Worm (Caenorhabditis elegans) whole organism, L4 larva: Measurements from ENCODE around the gene nsph-4.2.

Experiments
- D1046.2 ChIP-seq: fragments of 200-800 bp; sonication (Bioruptor generic); IDR thresholded peaks from 2 replicates; pipeline ENCODE4 v1.3.6; 2022; ENCODE audit warnings: missing genetic modification characterization, missing compliant biosample characterization
- F44E2.7 ChIP-seq: fragments of 200-800 bp; sonication (Bioruptor generic); IDR thresholded peaks from 2 replicates; pipeline ENCODE4 v2.1.2; 2022; ENCODE audit warnings: missing genetic modification characterization, missing compliant biosample characterization
- T20F7.1 ChIP-seq: fragments of 200-800 bp; sonication (Bioruptor generic); optimal IDR thresholded peaks from 2 replicates; lab custom pipeline; 2018; ENCODE audit warnings: mild to moderate bottlenecking, missing genetic modification characterization, missing compliant biosample characterization
- T26A8.4 ChIP-seq: fragments of 200-800 bp; sonication (Bioruptor generic); IDR thresholded peaks from 2 replicates; pipeline ENCODE4 v1.3.6; 2022; ENCODE audit warnings: missing genetic modification characterization, missing compliant biosample characterization
- Y48G9A.11 ChIP-seq: fragments of 200-800 bp; sonication (Bioruptor generic); IDR thresholded peaks from 2 replicates; pipeline ENCODE4 v1.3.6; 2022; ENCODE audit warnings: missing genetic modification reagents, missing genetic modification characterization, missing compliant biosample characterization
- aha-1 ChIP-seq: fragments of 150-350 bp; peaks from one replicate; lab custom pipeline; 2014; ENCODE audit warnings: missing biosample characterization, missing genetic modification characterization
- aly-2 ChIP-seq: sonication (generic microtip); optimal IDR thresholded peaks from 2 replicates; lab custom pipeline; 2018; ENCODE audit warnings: missing biosample characterization, missing genetic modification characterization
- ama-1 ChIP-seq: fragments of 150-350 bp; optimal IDR thresholded peaks from 2 replicates; lab custom pipeline; 2014; ENCODE audit warnings: inconsistent platforms, mixed read lengths
- arid-1 ChIP-seq: fragments of 200-800 bp; sonication (Bioruptor generic); conservative IDR thresholded peaks from 2 replicates; pipeline ENCODE4 v1.3.6; 2022; ENCODE audit warnings: missing genetic modification reagents, missing genetic modification characterization, missing compliant biosample characterization
- ceh-20 ChIP-seq: fragments of 200-800 bp; sonication (Bioruptor generic); IDR thresholded peaks from 2 replicates; pipeline ENCODE4 v1.3.6; 2022; ENCODE audit warnings: missing genetic modification reagents, missing genetic modification characterization, missing compliant biosample characterization
- ctbp-1 ChIP-seq: fragments of 200-800 bp; sonication (Bioruptor generic); IDR thresholded peaks from 2 replicates; pipeline ENCODE4 v1.3.6; 2022; ENCODE audit warnings: missing genetic modification reagents, missing genetic modification characterization, missing compliant biosample characterization
- daf-16 ChIP-seq, 3 experiments: sonication (generic microtip); optimal IDR thresholded peaks; 2 replicates each; lab custom pipeline; 2016 to 2017; ENCODE audit warnings: missing genetic modification characterization in 3 of 3, missing genetic modification reagents in 3 of 3, mild to moderate bottlenecking in 2 of 3, missing compliant biosample characterization in 2 of 3, missing biosample characterization in 1 of 3, moderate library complexity in 1 of 3
- daf-19 ChIP-seq: fragments of 200-800 bp; sonication (Bioruptor generic); conservative IDR thresholded peaks from 2 replicates; pipeline ENCODE4 v1.3.6; 2022; ENCODE audit warnings: missing genetic modification characterization, missing compliant biosample characterization
- dmd-6 ChIP-seq: fragments of 200-800 bp; sonication (Bioruptor generic); IDR thresholded peaks from 2 replicates; pipeline ENCODE4 v1.3.6; 2022; ENCODE audit warnings: missing genetic modification reagents, missing genetic modification characterization, missing compliant biosample characterization
- dmd-9 ChIP-seq: fragments of 200-800 bp; sonication (Bioruptor generic); IDR thresholded peaks from 2 replicates; pipeline ENCODE4 v1.3.6; 2022; ENCODE audit warnings: missing genetic modification reagents, missing genetic modification characterization, missing compliant biosample characterization
- duxl-1 ChIP-seq: sonication (generic microtip); optimal IDR thresholded peaks from 2 replicates; lab custom pipeline; 2016; ENCODE audit warnings: mild to moderate bottlenecking, missing genetic modification characterization, moderate library complexity, missing compliant biosample characterization; ENCODE audit not compliant: poor library complexity
- egl-27 ChIP-seq: sonication (generic microtip); optimal IDR thresholded peaks from 3 replicates; lab custom pipeline; 2017; ENCODE audit warnings: missing biosample characterization, missing genetic modification reagents, missing genetic modification characterization
- egl-43 ChIP-seq: fragments of 200-800 bp; sonication (Bioruptor generic); IDR thresholded peaks from 2 replicates; pipeline ENCODE4 v1.3.6; 2022; ENCODE audit warnings: missing genetic modification reagents, missing genetic modification characterization, missing compliant biosample characterization
- fkh-10 ChIP-seq: fragments of 150-350 bp; optimal IDR thresholded peaks from 2 replicates; lab custom pipeline; 2014; ENCODE audit warnings: missing biosample characterization, missing genetic modification reagents, missing genetic modification characterization
- hif-1 ChIP-seq, 2 experiments: sonication (generic microtip); optimal IDR thresholded peaks; 2 replicates each; lab custom pipeline; 2016 to 2017; ENCODE audit warnings: missing compliant biosample characterization in 2 of 2, missing genetic modification characterization in 2 of 2, missing genetic modification reagents in 2 of 2, missing genotype in 2 of 2, mild to moderate bottlenecking in 1 of 2
- hlh-11 ChIP-seq: fragments of 200-800 bp; sonication (Bioruptor generic); optimal IDR thresholded peaks from 2 replicates; lab custom pipeline; 2018; ENCODE audit warnings: mild to moderate bottlenecking, missing genetic modification characterization, missing compliant biosample characterization
- jun-1 ChIP-seq: fragments of 150-350 bp; optimal IDR thresholded peaks from 2 replicates; lab custom pipeline; 2014; ENCODE audit warnings: missing biosample characterization, missing genetic modification reagents, missing genetic modification characterization
- lim-7 ChIP-seq: fragments of 200-800 bp; sonication (Bioruptor generic); IDR thresholded peaks from 2 replicates; pipeline ENCODE4 v1.3.6; 2022; ENCODE audit warnings: missing genetic modification characterization, missing compliant biosample characterization
- lin-13 ChIP-seq: fragments of 150-350 bp; optimal IDR thresholded peaks from 2 replicates; lab custom pipeline; 2014; ENCODE audit warnings: missing biosample characterization, missing genetic modification reagents, missing genetic modification characterization
- lin-15B ChIP-seq: fragments of 150-350 bp; sonication (generic microtip); optimal IDR thresholded peaks from 3 replicates; lab custom pipeline; 2014; ENCODE audit warnings: missing biosample characterization, missing genetic modification characterization
- lin-29 ChIP-seq: fragments of 200-800 bp; sonication (Bioruptor generic); IDR thresholded peaks from 2 replicates; pipeline ENCODE4 v1.3.6; 2022; ENCODE audit warnings: missing genetic modification reagents, missing genetic modification characterization, missing compliant biosample characterization
- lin-38 ChIP-seq: fragments of 200-800 bp; sonication (Bioruptor generic); IDR thresholded peaks from 2 replicates; pipeline ENCODE4 v1.3.6; 2022; ENCODE audit warnings: missing genetic modification reagents, missing genetic modification characterization, missing compliant biosample characterization
- lsy-2 ChIP-seq, 2 experiments: fragments of 150-350 bp in 1 of 2; sonication (generic microtip) in 1 of 2; optimal IDR thresholded peaks; 2 replicates each; lab custom pipeline; 2014 to 2017; ENCODE audit warnings: missing biosample characterization in 2 of 2, missing genetic modification characterization in 2 of 2
- madf-9 ChIP-seq: fragments of 200-800 bp; sonication (Bioruptor generic); conservative IDR thresholded peaks from 2 replicates; pipeline ENCODE4 v1.3.6; 2022; ENCODE audit warnings: missing genetic modification reagents, missing genetic modification characterization, missing compliant biosample characterization
- mdl-1 ChIP-seq, 2 experiments: fragments of 150-350 bp in 1 of 2; sonication (generic microtip) in 1 of 2; optimal IDR thresholded peaks; 2 replicates each; lab custom pipeline; 2014 to 2017; ENCODE audit warnings: missing biosample characterization in 2 of 2, missing genetic modification characterization in 2 of 2
- mep-1 ChIP-seq: fragments of 150-350 bp; sonication (generic microtip); optimal IDR thresholded peaks from 3 replicates; lab custom pipeline; 2014; ENCODE audit warnings: missing biosample characterization, missing genetic modification characterization
- mes-2 ChIP-seq: sonication (generic microtip); optimal IDR thresholded peaks from 2 replicates; lab custom pipeline; 2016; ENCODE audit warnings: missing genotype, mild to moderate bottlenecking, missing genetic modification characterization, missing compliant biosample characterization; ENCODE audit not compliant: poor library complexity, severe bottlenecking
- nhr-102 ChIP-seq: sonication (generic microtip); optimal IDR thresholded peaks from 2 replicates; lab custom pipeline; 2016; ENCODE audit warnings: mild to moderate bottlenecking, missing genetic modification characterization, moderate library complexity, missing compliant biosample characterization
- nhr-25 ChIP-seq: sonication (generic microtip); optimal IDR thresholded peaks from 2 replicates; lab custom pipeline; 2017; ENCODE audit warnings: missing genetic modification characterization, mild to moderate bottlenecking, missing compliant biosample characterization, antibody characterized with exemption, moderate library complexity, borderline replicate concordance; ENCODE audit not compliant: insufficient read depth
- nhr-28 ChIP-seq: fragments of 150-350 bp; optimal IDR thresholded peaks from 2 replicates; lab custom pipeline; 2014; ENCODE audit warnings: missing biosample characterization, missing genetic modification characterization
- nhr-42 ChIP-seq: fragments of 200-800 bp; sonication (Bioruptor generic); IDR thresholded peaks from 2 replicates; pipeline ENCODE4 v1.3.6; 2022; ENCODE audit warnings: missing genetic modification characterization, missing compliant biosample characterization
- nhr-76 ChIP-seq: fragments of 150-350 bp; optimal IDR thresholded peaks from 2 replicates; lab custom pipeline; 2014; ENCODE audit warnings: missing biosample characterization, missing genetic modification characterization
- nhr-77 ChIP-seq: fragments of 150-350 bp; optimal IDR thresholded peaks from 2 replicates; lab custom pipeline; 2014; ENCODE audit warnings: missing biosample characterization, missing genetic modification characterization
- pha-4 ChIP-seq, 2 experiments: fragments of 150-350 bp in 1 of 2; fragments of 200-800 bp in 1 of 2; sonication (Bioruptor generic) in 1 of 2; IDR thresholded peaks in 1 of 2; optimal IDR thresholded peaks in 1 of 2; 2 replicates each; pipeline versions ENCODE4 v1.3.6 to Lab custom; 2014 to 2022; ENCODE audit warnings: missing genetic modification characterization in 2 of 2, missing genetic modification reagents in 2 of 2, missing biosample characterization in 1 of 2, missing compliant biosample characterization in 1 of 2
- rbr-2 ChIP-seq: sonication (generic microtip); optimal IDR thresholded peaks from 2 replicates; lab custom pipeline; 2016; ENCODE audit warnings: missing genotype, missing genetic modification characterization, missing compliant biosample characterization
- saeg-2 ChIP-seq: fragments of 200-800 bp; sonication (Bioruptor generic); IDR thresholded peaks from 2 replicates; pipeline ENCODE4 v1.3.6; 2022; ENCODE audit warnings: missing genetic modification reagents, missing genetic modification characterization, missing compliant biosample characterization
- snpc-1.2 ChIP-seq: fragments of 200-800 bp; sonication (Bioruptor generic); IDR thresholded peaks from 2 replicates; pipeline ENCODE4 v1.3.6; 2022; ENCODE audit warnings: missing genetic modification reagents, missing genetic modification characterization, missing compliant biosample characterization
- spr-3 ChIP-seq: fragments of 200-800 bp; sonication (Bioruptor generic); optimal IDR thresholded peaks from 2 replicates; lab custom pipeline; 2018; ENCODE audit warnings: mild to moderate bottlenecking, missing genetic modification characterization, missing compliant biosample characterization
- unc-130 ChIP-seq: sonication (generic microtip); optimal IDR thresholded peaks from 2 replicates; lab custom pipeline; 2016; ENCODE audit warnings: missing genetic modification reagents, missing genetic modification characterization, missing compliant biosample characterization
- unc-39 ChIP-seq: sonication (generic microtip); optimal IDR thresholded peaks from 2 replicates; lab custom pipeline; 2017; ENCODE audit warnings: missing biosample characterization, missing genetic modification characterization
- unc-62 ChIP-seq, 3 experiments: fragments of 150-350 bp in 1 of 3; sonication (generic microtip); optimal IDR thresholded peaks in 2 of 3; peaks in 1 of 3; 1 replicate in 1 of 3; 2 replicates in 2 of 3; lab custom pipeline; 2014 to 2017; ENCODE audit warnings: missing biosample characterization in 3 of 3, missing genetic modification characterization in 3 of 3, missing genetic modification reagents in 3 of 3, missing genotype in 1 of 3
- zfp-2 ChIP-seq: sonication (generic microtip); optimal IDR thresholded peaks from 2 replicates; lab custom pipeline; 2016; ENCODE audit warnings: mild to moderate bottlenecking, missing genetic modification characterization, missing compliant biosample characterization
- zip-2 ChIP-seq: fragments of 150-350 bp; optimal IDR thresholded peaks from 2 replicates; lab custom pipeline; 2014; ENCODE audit warnings: missing biosample characterization, missing genetic modification characterization

Gene nsph-4.2

DNA sequence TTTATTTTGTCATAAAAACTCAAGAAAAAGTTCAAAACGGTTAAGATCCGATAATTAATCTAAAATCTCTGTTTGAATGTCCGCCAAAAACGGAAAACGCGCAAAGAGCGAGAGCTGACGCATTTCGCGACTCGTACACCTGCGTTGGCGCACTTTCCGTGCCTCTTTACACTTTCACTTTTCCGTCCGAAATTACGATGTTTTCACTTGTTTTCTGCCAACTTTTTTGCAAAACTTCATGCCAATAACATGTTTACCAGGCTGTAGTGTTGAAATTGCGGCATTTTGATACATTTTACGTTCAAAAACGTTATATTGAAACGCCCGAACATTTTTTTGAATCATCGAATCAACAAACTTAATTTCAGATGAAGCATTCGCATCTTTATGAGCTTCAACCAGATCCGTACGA lies 34.8 kb upstream of the nsph-4.2 start, which contains the start of gene W03F8.4:
W03F8.4 (plus strand) TSS at position 369 of the 412 bp plus-strand sequence.
- TF ChIP-seq lin-13 (GFP tag; lab: Kevin White, UChicago) (peak; percentile 85), lsy-2 (tag; optimal IDR thresholded peaks at IDR 0.05; lab: Kevin White, UChicago) (peak; percentile 61 to 95), hif-1 (tag; optimal IDR thresholded peaks at IDR 0.05; lab: Kevin White, UChicago) (peak; percentile 29 to 72), ctbp-1 (GFP tag; lab: Robert Waterston, UW) (peak; percentile 83), D1046.2 (GFP tag; lab: Robert Waterston, UW) (0 out of 2 replicates have a peak, but pooled peaks have one; percentile 47), T26A8.4 (GFP tag; lab: Robert Waterston, UW) (peak; percentile 96), unc-130 (peak; percentile 51), egl-27 (tag; lab: Kevin White, UChicago) (no peak), mdl-1 (tag; optimal IDR thresholded peaks at IDR 0.05; lab: Kevin White, UChicago) (peak in 1 of 2 experiments; percentile 28), snpc-1.2 (GFP tag; lab: Robert Waterston, UW) (peak; percentile 97), lin-29 (GFP tag; lab: Robert Waterston, UW) (peak; percentile 88), fkh-10 (GFP tag; lab: Kevin White, UChicago) (peak; percentile 24), nhr-76 (tag; lab: Kevin White, UChicago) (no peak), egl-43 (GFP tag; lab: Robert Waterston, UW) (peak; percentile 71), lim-7 (no peak; the same call in 1 of the 2 replicates), mep-1 (peak; percentile 95), dmd-6 (peak; percentile 87), nhr-102 (tag; lab: Kevin White, UChicago) (peak; percentile 94), F44E2.7 (GFP tag; lab: Robert Waterston, UW) (no peak), ceh-20 (peak; percentile 90), unc-62 (GFP tag; optimal IDR thresholded peaks at IDR 0.05 in 1 of 2; lab: Kevin White, UChicago) (peak in 1 of 2 experiments; percentile 86), unc-62 (tag; optimal IDR thresholded peaks at IDR 0.05; lab: Kevin White, UChicago) (no peak), zfp-2 (tag; lab: Kevin White, UChicago) (peak; percentile 47), jun-1 (tag; lab: Kevin White, UChicago) (peak; percentile 44), lin-15B (tag; lab: Kevin White, UChicago) (peak; percentile 69), duxl-1 (tag; lab: Kevin White, UChicago) (peak; percentile 90), rbr-2 (peak; percentile 92), unc-39 (tag; lab: Kevin White, UChicago) (no peak), ama-1 (lab: Kevin White, UChicago) (peak; percentile 65), madf-9 (0 out of 2 replicates have a peak, but pooled peaks have one; percentile 54), Y48G9A.11 (peak; percentile 56), daf-16 (GFP tag; optimal IDR thresholded peaks at IDR 0.05; lab: Kevin White, UChicago) (peak; percentile 43 to 98), daf-16 (tag; optimal IDR thresholded peaks at IDR 0.05; lab: Kevin White, UChicago) (peak; percentile 93), zip-2 (tag; lab: Kevin White, UChicago) (peak; percentile 49), dmd-9 (GFP tag; lab: Robert Waterston, UW) (no peak), T20F7.1 (GFP tag; lab: Kevin White, UChicago) (peak; percentile 81), saeg-2 (GFP tag; lab: Robert Waterston, UW) (peak; percentile 73; the same call in 1 of the 2 replicates), aly-2 (tag; lab: Kevin White, UChicago) (no peak), nhr-28 (tag; lab: Kevin White, UChicago) (peak; percentile 80), aha-1 (tag; lab: Kevin White, UChicago) (peak; percentile 97), nhr-77 (tag; lab: Kevin White, UChicago) (peak; percentile 91), arid-1 (GFP tag; lab: Robert Waterston, UW) (peak; percentile 86; the same call in 1 of the 2 replicates), mes-2 (peak; percentile 95), daf-19 (peak; percentile 65; the same call in 1 of the 2 replicates), spr-3 (peak; percentile 65), nhr-25 (tag; lab: Kevin White, UChicago) (peak; percentile 93), pha-4 (GFP tag; IDR thresholded peaks at IDR 0.05; lab: Robert Waterston, UW) (no peak), pha-4 (tag; optimal IDR thresholded peaks at IDR 0.05; lab: Kevin White, UChicago) (no peak), hlh-11 (peak; percentile 92), lin-38 (GFP tag; lab: Robert Waterston, UW) (peak; percentile 92), nhr-42 (GFP tag; lab: Robert Waterston, UW) (peak; percentile 82)
